Worm (Caenorhabditis elegans) whole organism, L4 larva: Measurements from ENCODE around the gene chil-7.
A peak's percentile ranks its signal among the peaks of the same experiment; 100 is the strongest.

ENCODE experiments used
- D1046.2 ChIP-seq: fragments of 200-800 bp; sonication (Bioruptor generic); IDR thresholded peaks from 2 replicates; pipeline ENCODE4 v1.3.6; 2022; ENCODE audit warnings: missing genetic modification characterization, missing compliant biosample characterization
- F10B5.3 ChIP-seq: sonication (generic microtip); optimal IDR thresholded peaks from 2 replicates; lab custom pipeline; 2016; ENCODE audit warnings: mild to moderate bottlenecking, missing genetic modification characterization, missing compliant biosample characterization
- F49E8.2 ChIP-seq: sonication (generic microtip); optimal IDR thresholded peaks from 2 replicates; lab custom pipeline; 2016; ENCODE audit warnings: missing compliant biosample characterization, mild to moderate bottlenecking, missing genetic modification characterization, borderline replicate concordance
- R02D3.7 ChIP-seq: fragments of 150-350 bp; sonication (generic microtip); optimal IDR thresholded peaks from 3 replicates; lab custom pipeline; 2014; ENCODE audit warnings: missing biosample characterization, missing genetic modification characterization
- T26A8.4 ChIP-seq: fragments of 200-800 bp; sonication (Bioruptor generic); IDR thresholded peaks from 2 replicates; pipeline ENCODE4 v1.3.6; 2022; ENCODE audit warnings: missing genetic modification characterization, missing compliant biosample characterization
- aha-1 ChIP-seq: fragments of 150-350 bp; peaks from one replicate; lab custom pipeline; 2014; ENCODE audit warnings: missing biosample characterization, missing genetic modification characterization
- aly-2 ChIP-seq: sonication (generic microtip); optimal IDR thresholded peaks from 2 replicates; lab custom pipeline; 2018; ENCODE audit warnings: missing biosample characterization, missing genetic modification characterization
- ama-1 ChIP-seq: fragments of 150-350 bp; optimal IDR thresholded peaks from 2 replicates; lab custom pipeline; 2014; ENCODE audit warnings: inconsistent platforms, mixed read lengths
- ceh-20 ChIP-seq: fragments of 200-800 bp; sonication (Bioruptor generic); IDR thresholded peaks from 2 replicates; pipeline ENCODE4 v1.3.6; 2022; ENCODE audit warnings: missing genetic modification reagents, missing genetic modification characterization, missing compliant biosample characterization
- daf-12 ChIP-seq: fragments of 150-350 bp; optimal IDR thresholded peaks from 2 replicates; lab custom pipeline; 2014; ENCODE audit warnings: missing biosample characterization, missing genetic modification reagents, missing genetic modification characterization
- daf-16 ChIP-seq, 3 experiments: sonication (generic microtip); optimal IDR thresholded peaks; 2 replicates each; lab custom pipeline; 2016 to 2017; ENCODE audit warnings: missing genetic modification characterization in 3 of 3, missing genetic modification reagents in 3 of 3, mild to moderate bottlenecking in 2 of 3, missing compliant biosample characterization in 2 of 3, missing biosample characterization in 1 of 3, moderate library complexity in 1 of 3
- dmd-6 ChIP-seq: fragments of 200-800 bp; sonication (Bioruptor generic); IDR thresholded peaks from 2 replicates; pipeline ENCODE4 v1.3.6; 2022; ENCODE audit warnings: missing genetic modification reagents, missing genetic modification characterization, missing compliant biosample characterization
- dpl-1 ChIP-seq: fragments of 150-350 bp; optimal IDR thresholded peaks from 2 replicates; lab custom pipeline; 2014; ENCODE audit warnings: missing biosample characterization, missing genetic modification reagents, missing genetic modification characterization
- duxl-1 ChIP-seq: sonication (generic microtip); optimal IDR thresholded peaks from 2 replicates; lab custom pipeline; 2016; ENCODE audit warnings: mild to moderate bottlenecking, missing genetic modification characterization, moderate library complexity, missing compliant biosample characterization; ENCODE audit not compliant: poor library complexity
- dve-1 ChIP-seq: sonication (generic microtip); optimal IDR thresholded peaks from 2 replicates; lab custom pipeline; 2017; ENCODE audit warnings: antibody characterized with exemption, mild to moderate bottlenecking, missing genetic modification characterization, missing compliant biosample characterization; ENCODE audit not compliant: insufficient read depth
- fos-1 ChIP-seq: fragments of 150-350 bp; optimal IDR thresholded peaks from 2 replicates; lab custom pipeline; 2014; ENCODE audit warnings: missing biosample characterization, missing genetic modification characterization
- hif-1 ChIP-seq, 2 experiments: sonication (generic microtip); optimal IDR thresholded peaks; 2 replicates each; lab custom pipeline; 2016 to 2017; ENCODE audit warnings: missing compliant biosample characterization in 2 of 2, missing genetic modification characterization in 2 of 2, missing genetic modification reagents in 2 of 2, missing genotype in 2 of 2, mild to moderate bottlenecking in 1 of 2
- hlh-11 ChIP-seq: fragments of 200-800 bp; sonication (Bioruptor generic); optimal IDR thresholded peaks from 2 replicates; lab custom pipeline; 2018; ENCODE audit warnings: mild to moderate bottlenecking, missing genetic modification characterization, missing compliant biosample characterization
- hlh-30 ChIP-seq: sonication (generic microtip); optimal IDR thresholded peaks from 2 replicates; lab custom pipeline; 2017; ENCODE audit warnings: antibody characterized with exemption, mild to moderate bottlenecking, missing genetic modification characterization, missing compliant biosample characterization; ENCODE audit not compliant: insufficient read depth
- hmg-1.1 ChIP-seq: fragments of 200-800 bp; sonication (Bioruptor generic); IDR thresholded peaks from 2 replicates; pipeline ENCODE4 v1.3.6; 2022; ENCODE audit warnings: missing genetic modification reagents, missing genetic modification characterization, missing compliant biosample characterization
- jun-1 ChIP-seq: fragments of 150-350 bp; optimal IDR thresholded peaks from 2 replicates; lab custom pipeline; 2014; ENCODE audit warnings: missing biosample characterization, missing genetic modification reagents, missing genetic modification characterization
- lin-1 ChIP-seq: fragments of 200-800 bp; sonication (Bioruptor generic); IDR thresholded peaks from 2 replicates; pipeline ENCODE4 v1.3.6; 2022; ENCODE audit warnings: missing genetic modification reagents, missing genetic modification characterization, missing compliant biosample characterization
- lin-13 ChIP-seq: fragments of 150-350 bp; optimal IDR thresholded peaks from 2 replicates; lab custom pipeline; 2014; ENCODE audit warnings: missing biosample characterization, missing genetic modification reagents, missing genetic modification characterization
- lin-38 ChIP-seq: fragments of 200-800 bp; sonication (Bioruptor generic); IDR thresholded peaks from 2 replicates; pipeline ENCODE4 v1.3.6; 2022; ENCODE audit warnings: missing genetic modification reagents, missing genetic modification characterization, missing compliant biosample characterization
- lsy-2 ChIP-seq, 2 experiments: fragments of 150-350 bp in 1 of 2; sonication (generic microtip) in 1 of 2; optimal IDR thresholded peaks; 2 replicates each; lab custom pipeline; 2014 to 2017; ENCODE audit warnings: missing biosample characterization in 2 of 2, missing genetic modification characterization in 2 of 2
- mdl-1 ChIP-seq, 2 experiments: fragments of 150-350 bp in 1 of 2; sonication (generic microtip) in 1 of 2; optimal IDR thresholded peaks; 2 replicates each; lab custom pipeline; 2014 to 2017; ENCODE audit warnings: missing biosample characterization in 2 of 2, missing genetic modification characterization in 2 of 2
- mep-1 ChIP-seq: fragments of 150-350 bp; sonication (generic microtip); optimal IDR thresholded peaks from 3 replicates; lab custom pipeline; 2014; ENCODE audit warnings: missing biosample characterization, missing genetic modification characterization
- mes-2 ChIP-seq: sonication (generic microtip); optimal IDR thresholded peaks from 2 replicates; lab custom pipeline; 2016; ENCODE audit warnings: missing genotype, mild to moderate bottlenecking, missing genetic modification characterization, missing compliant biosample characterization; ENCODE audit not compliant: poor library complexity, severe bottlenecking
- nhr-11 ChIP-seq: fragments of 150-350 bp; optimal IDR thresholded peaks from 2 replicates; lab custom pipeline; 2014; ENCODE audit warnings: missing biosample characterization, missing genetic modification characterization
- nhr-25 ChIP-seq: sonication (generic microtip); optimal IDR thresholded peaks from 2 replicates; lab custom pipeline; 2017; ENCODE audit warnings: missing genetic modification characterization, mild to moderate bottlenecking, missing compliant biosample characterization, antibody characterized with exemption, moderate library complexity, borderline replicate concordance; ENCODE audit not compliant: insufficient read depth
- nhr-28 ChIP-seq: fragments of 150-350 bp; optimal IDR thresholded peaks from 2 replicates; lab custom pipeline; 2014; ENCODE audit warnings: missing biosample characterization, missing genetic modification characterization
- nhr-41 ChIP-seq: fragments of 200-800 bp; sonication (Bioruptor generic); IDR thresholded peaks from 2 replicates; pipeline ENCODE4 v1.3.6; 2022; ENCODE audit warnings: missing genetic modification reagents, missing genetic modification characterization, missing compliant biosample characterization
- nhr-48 ChIP-seq: sonication (generic microtip); optimal IDR thresholded peaks from 2 replicates; lab custom pipeline; 2016; ENCODE audit warnings: mild to moderate bottlenecking, missing genetic modification characterization, missing compliant biosample characterization
- nhr-6 ChIP-seq: fragments of 150-350 bp; optimal IDR thresholded peaks from 2 replicates; lab custom pipeline; 2014; ENCODE audit warnings: missing biosample characterization, missing genetic modification characterization
- nhr-77 ChIP-seq: fragments of 150-350 bp; optimal IDR thresholded peaks from 2 replicates; lab custom pipeline; 2014; ENCODE audit warnings: missing biosample characterization, missing genetic modification characterization
- pha-4 ChIP-seq, 2 experiments: fragments of 150-350 bp in 1 of 2; fragments of 200-800 bp in 1 of 2; sonication (Bioruptor generic) in 1 of 2; IDR thresholded peaks in 1 of 2; optimal IDR thresholded peaks in 1 of 2; 2 replicates each; pipeline versions ENCODE4 v1.3.6 to Lab custom; 2014 to 2022; ENCODE audit warnings: missing genetic modification characterization in 2 of 2, missing genetic modification reagents in 2 of 2, missing biosample characterization in 1 of 2, missing compliant biosample characterization in 1 of 2
- php-3 ChIP-seq: fragments of 200-800 bp; sonication (Bioruptor generic); IDR thresholded peaks from 2 replicates; pipeline ENCODE4 v1.3.6; 2022; ENCODE audit warnings: missing genetic modification reagents, missing genetic modification characterization, missing compliant biosample characterization
- pqm-1 ChIP-seq: sonication (generic microtip); optimal IDR thresholded peaks from 2 replicates; lab custom pipeline; 2017; ENCODE audit warnings: missing biosample characterization, missing genetic modification characterization
- rbr-2 ChIP-seq: sonication (generic microtip); optimal IDR thresholded peaks from 2 replicates; lab custom pipeline; 2016; ENCODE audit warnings: missing genotype, missing genetic modification characterization, missing compliant biosample characterization
- tra-1 ChIP-seq: fragments of 200-800 bp; sonication (Bioruptor generic); IDR thresholded peaks from 2 replicates; pipeline ENCODE4 v1.3.6; 2022; ENCODE audit warnings: missing genetic modification reagents, missing genetic modification characterization, missing compliant biosample characterization
- unc-130 ChIP-seq: sonication (generic microtip); optimal IDR thresholded peaks from 2 replicates; lab custom pipeline; 2016; ENCODE audit warnings: missing genetic modification reagents, missing genetic modification characterization, missing compliant biosample characterization
- unc-62 ChIP-seq, 3 experiments: fragments of 150-350 bp in 1 of 3; sonication (generic microtip); optimal IDR thresholded peaks in 2 of 3; peaks in 1 of 3; 1 replicate in 1 of 3; 2 replicates in 2 of 3; lab custom pipeline; 2014 to 2017; ENCODE audit warnings: missing biosample characterization in 3 of 3, missing genetic modification characterization in 3 of 3, missing genetic modification reagents in 3 of 3, missing genotype in 1 of 3
- vab-7 ChIP-seq: fragments of 200-800 bp; sonication (Bioruptor generic); IDR thresholded peaks from 2 replicates; pipeline ENCODE4 v1.3.6; 2022; ENCODE audit warnings: missing genetic modification reagents, missing genetic modification characterization, missing compliant biosample characterization
- zfp-2 ChIP-seq: sonication (generic microtip); optimal IDR thresholded peaks from 2 replicates; lab custom pipeline; 2016; ENCODE audit warnings: mild to moderate bottlenecking, missing genetic modification characterization, missing compliant biosample characterization
- zfp-3 ChIP-seq: fragments of 200-800 bp; sonication (Bioruptor generic); conservative IDR thresholded peaks from 2 replicates; pipeline ENCODE4 v1.3.6; 2022; ENCODE audit warnings: missing genetic modification reagents, missing genetic modification characterization, missing compliant biosample characterization
- zip-11 ChIP-seq: fragments of 200-800 bp; sonication (Bioruptor generic); IDR thresholded peaks from 2 replicates; pipeline ENCODE4 v1.3.6; 2022; ENCODE audit warnings: missing genetic modification characterization, missing compliant biosample characterization

The chil-7 gene

ce11 chrII:9892409-9892808 is 21.4 kb upstream of the chil-7 start, which contains the start of gene C08H9.16:
Gene C08H9.16, plus strand, starts transcription at chrII:9892778.
- TF ChIP-seq D1046.2 (GFP tag; lab: Robert Waterston, UW) = peak; percentile 98
- peak; percentile 67 for TF ChIP-seq mep-1 (tag; lab: Kevin White, UChicago)
- peak; percentile 13 for TF ChIP-seq nhr-6 (tag; lab: Kevin White, UChicago)
- TF ChIP-seq lin-13 (GFP tag; lab: Kevin White, UChicago) = peak; percentile 24
- peak; percentile 57 for TF ChIP-seq dve-1 (tag; lab: Kevin White, UChicago)
- peak; percentile 49 for TF ChIP-seq aha-1 (tag; lab: Kevin White, UChicago)
- peak; percentile 67 for TF ChIP-seq nhr-11
- peak; percentile 68 for TF ChIP-seq mes-2 (tag; lab: Kevin White, UChicago)
- TF ChIP-seq zfp-3 = no peak
- TF ChIP-seq F10B5.3 (tag; lab: Kevin White, UChicago) = no peak
- no peak for TF ChIP-seq pha-4 (GFP tag; IDR thresholded peaks at IDR 0.05; lab: Robert Waterston, UW)
- peak; percentile 59 for TF ChIP-seq pha-4 (tag; optimal IDR thresholded peaks at IDR 0.05; lab: Kevin White, UChicago)
- TF ChIP-seq ama-1 (lab: Kevin White, UChicago) = no peak
- peak; percentile 26; the same call in 1 of the 2 replicates for TF ChIP-seq dmd-6 (GFP tag; lab: Robert Waterston, UW)
- TF ChIP-seq hif-1 (tag; optimal IDR thresholded peaks at IDR 0.05; lab: Kevin White, UChicago) = peak in 1 of 2 experiments; percentile 18
- no peak for TF ChIP-seq duxl-1 (tag; lab: Kevin White, UChicago)
- peak; percentile 45 for TF ChIP-seq hlh-30 (tag; lab: Kevin White, UChicago)
- peak; percentile 89 to 99 for TF ChIP-seq lsy-2 (tag; optimal IDR thresholded peaks at IDR 0.05; lab: Kevin White, UChicago)
- no peak for TF ChIP-seq aly-2 (tag; lab: Kevin White, UChicago)
- no peak for TF ChIP-seq unc-62 (GFP tag; optimal IDR thresholded peaks at IDR 0.05 in 1 of 2; lab: Kevin White, UChicago)
- TF ChIP-seq unc-62 (tag; optimal IDR thresholded peaks at IDR 0.05; lab: Kevin White, UChicago) = no peak
- TF ChIP-seq R02D3.7 = no peak
- TF ChIP-seq zfp-2 (tag; lab: Kevin White, UChicago) = no peak
- TF ChIP-seq hmg-1.1 (GFP tag; lab: Robert Waterston, UW) = peak; percentile 18; the same call in 1 of the 2 replicates
- no peak for TF ChIP-seq daf-12 (tag; lab: Kevin White, UChicago)
- TF ChIP-seq fos-1 (tag; lab: Kevin White, UChicago) = no peak
- no peak for TF ChIP-seq daf-16 (GFP tag; optimal IDR thresholded peaks at IDR 0.05; lab: Kevin White, UChicago)
- peak; percentile 46 for TF ChIP-seq daf-16 (tag; optimal IDR thresholded peaks at IDR 0.05; lab: Kevin White, UChicago)
- peak; percentile 20 for TF ChIP-seq rbr-2
- peak; percentile 24 for TF ChIP-seq unc-130
- TF ChIP-seq jun-1 (tag; lab: Kevin White, UChicago) = no peak
- TF ChIP-seq hlh-11 (tag; lab: Kevin White, UChicago) = peak; percentile 57
- TF ChIP-seq nhr-25 (tag; lab: Kevin White, UChicago) = no peak
- peak; percentile 65 for TF ChIP-seq dpl-1
- TF ChIP-seq nhr-77 (tag; lab: Kevin White, UChicago) = peak; percentile 43

ce11 chrII:9891823-9892222 is 20.9 kb upstream of the chil-7 start:
- TF ChIP-seq T26A8.4 (GFP tag; lab: Robert Waterston, UW) = no peak
- TF ChIP-seq lin-38 (GFP tag; lab: Robert Waterston, UW) = no peak
- TF ChIP-seq nhr-28 = peak; percentile 62
- peak; percentile 72 for TF ChIP-seq pqm-1 (tag; lab: Kevin White, UChicago)
- TF ChIP-seq lin-1 = 0 out of 2 replicates have a peak, but pooled peaks have one; percentile 41
- peak; percentile 86 for TF ChIP-seq php-3 (GFP tag; lab: Robert Waterston, UW)
- TF ChIP-seq dmd-6 (GFP tag; lab: Robert Waterston, UW) = peak; percentile 94
- no peak for TF ChIP-seq zip-11
- TF ChIP-seq lsy-2 (tag; optimal IDR thresholded peaks at IDR 0.05; lab: Kevin White, UChicago) = peak in 1 of 2 experiments; percentile 5
- no peak for TF ChIP-seq F49E8.2 (tag; lab: Kevin White, UChicago)
- TF ChIP-seq ceh-20 (GFP tag; lab: Robert Waterston, UW) = 0 out of 2 replicates have a peak, but pooled peaks have one; percentile 11
- TF ChIP-seq tra-1 (GFP tag; lab: Robert Waterston, UW) = peak; percentile 79
- peak; percentile 66 for TF ChIP-seq dve-1 (tag; lab: Kevin White, UChicago)
- peak; percentile 28 for TF ChIP-seq mes-2 (tag; lab: Kevin White, UChicago)
- TF ChIP-seq daf-16 (GFP tag; optimal IDR thresholded peaks at IDR 0.05; lab: Kevin White, UChicago) = no peak
- TF ChIP-seq daf-16 (tag; optimal IDR thresholded peaks at IDR 0.05; lab: Kevin White, UChicago) = peak; percentile 53
- TF ChIP-seq nhr-48 (tag; lab: Kevin White, UChicago) = peak; percentile 69
- TF ChIP-seq nhr-41 (GFP tag; lab: Robert Waterston, UW) = peak; percentile 60; the same call in 1 of the 2 replicates
- no peak for TF ChIP-seq mdl-1 (tag; optimal IDR thresholded peaks at IDR 0.05; lab: Kevin White, UChicago)
- TF ChIP-seq hlh-11 (tag; lab: Kevin White, UChicago) = peak; percentile 64
- TF ChIP-seq vab-7 (GFP tag; lab: Robert Waterston, UW) = no peak
- TF ChIP-seq, all 104 proteins: peak for 14
